Fruit fly (Drosophila melanogaster): ENCODE data around the gene alphaTub85E.

alphaTub85E gene

DNA sequence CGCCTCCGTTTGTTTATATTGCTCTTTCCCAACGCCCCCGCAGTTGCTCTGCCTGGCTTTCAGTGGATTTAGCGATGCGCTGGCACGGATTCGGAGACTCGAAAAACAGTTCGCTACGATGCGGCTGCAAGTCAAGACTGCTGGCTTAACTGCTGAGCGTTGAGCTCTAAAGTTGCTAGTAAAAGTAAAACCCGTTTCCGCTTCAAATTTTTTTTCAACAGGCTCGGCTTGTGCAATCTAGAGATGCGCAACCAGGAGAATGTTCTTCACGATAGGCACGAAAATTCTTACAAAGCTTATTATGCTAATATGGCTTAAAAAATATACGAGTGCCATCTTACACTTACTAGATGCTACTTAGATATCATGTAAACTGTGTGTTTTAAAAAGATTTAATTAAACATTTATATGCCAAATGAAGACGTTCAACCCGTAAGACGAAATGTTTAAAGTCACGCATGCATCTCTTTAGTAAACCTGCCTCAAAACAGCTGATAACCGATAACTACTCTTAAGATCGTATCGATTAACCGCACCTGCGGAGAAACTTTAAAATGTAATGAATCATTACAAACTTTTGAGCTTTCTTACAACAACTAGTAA is 14.3 kb upstream of the alphaTub85E start, which contains the start of gene CG12948 (continued):
- TF ChIP-seq Sox102F (GFP tag; optimal IDR thresholded peaks at IDR 0.05) (no peak), dac (GFP tag; optimal IDR thresholded peaks at IDR 0.05) (no peak), Met (GFP tag; optimal IDR thresholded peaks at IDR 0.05) (no peak), OdsH (GFP tag; optimal IDR thresholded peaks at IDR 0.05) (no peak), net (GFP tag; optimal IDR thresholded peaks at IDR 0.05) (no peak), Lpt (GFP tag; optimal IDR thresholded peaks at IDR 0.05) (peak; percentile 51), CG11902 (GFP tag; optimal IDR thresholded peaks at IDR 0.05) (no peak), fd59A (GFP tag; optimal IDR thresholded peaks at IDR 0.05) (no peak), eg (GFP tag; IDR thresholded peaks at IDR 0.05) (peak; percentile 47; the same call in 2 of the 3 replicates), CG8319 (GFP tag; optimal IDR thresholded peaks at IDR 0.05) (no peak), pdm3 (GFP tag; optimal IDR thresholded peaks at IDR 0.05) (no peak), Hr4 (GFP tag; optimal IDR thresholded peaks at IDR 0.05) (no peak), vri (GFP tag; optimal IDR thresholded peaks at IDR 0.05) (no peak), Eip78C (GFP tag) (peak; percentile 86), CG31627 (GFP tag; optimal IDR thresholded peaks at IDR 0.05) (peak; percentile 60)

DNA sequence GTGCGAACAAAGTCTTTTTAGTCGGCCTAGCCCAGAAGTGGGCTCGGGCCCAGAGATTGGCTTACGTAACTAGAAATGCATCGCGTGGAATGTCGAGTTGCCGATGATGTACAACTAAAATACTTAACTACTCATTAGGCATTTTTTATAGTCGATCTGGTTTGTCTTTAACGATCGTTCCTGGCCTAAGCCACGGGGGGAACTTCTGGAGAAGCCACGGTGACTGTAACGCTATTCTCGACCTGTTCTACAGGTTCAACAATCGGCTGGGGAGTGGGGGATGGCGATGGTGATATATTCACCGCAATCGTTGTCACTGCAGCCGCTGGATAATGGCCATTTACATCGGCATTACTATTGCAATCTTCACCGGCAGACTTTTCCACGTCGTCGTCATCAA is 13.2 kb upstream of the alphaTub85E start, which contains the start of gene CG34409:
TSS of gene CG34409 (minus strand) at position 101 of the 400 bp plus-strand sequence.
- TF ChIP-seq CG6163 (GFP tag; IDR thresholded peaks at IDR 0.05) (no peak), Eip78C (GFP tag) (peak; percentile 19)

DNA sequence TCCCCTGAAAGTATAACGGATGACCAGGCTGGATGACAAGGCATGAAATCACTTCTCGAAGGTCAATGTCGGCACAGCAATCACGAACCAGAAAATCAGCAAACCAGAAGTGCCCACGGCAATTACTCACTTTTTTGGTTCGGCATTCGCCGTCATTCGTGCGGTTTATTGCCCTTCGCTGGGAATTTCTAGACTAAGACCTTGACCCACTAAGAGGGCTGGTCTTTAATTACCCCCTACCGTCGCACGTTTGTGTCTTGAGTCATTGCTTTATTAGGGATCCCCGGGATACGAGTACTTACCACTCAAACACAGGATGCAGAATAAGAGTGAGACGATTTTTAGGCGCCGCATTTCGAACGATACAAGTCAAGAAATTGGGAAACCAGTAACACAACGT is 12.4 kb upstream of the alphaTub85E start:
- no peak for TF ChIP-seq CG31627 (GFP tag; optimal IDR thresholded peaks at IDR 0.05)
- TF ChIP-seq CG34406 (GFP tag; optimal IDR thresholded peaks at IDR 0.05) = no peak
- no peak for TF ChIP-seq Eip93F (GFP tag; optimal IDR thresholded peaks at IDR 0.05)
- TF ChIP-seq CG8632 (GFP tag; optimal IDR thresholded peaks at IDR 0.05) = no peak
- no peak for TF ChIP-seq CG6276 (GFP tag; optimal IDR thresholded peaks at IDR 0.05)
- no peak for TF ChIP-seq spab (GFP tag; optimal IDR thresholded peaks at IDR 0.05)
- TF ChIP-seq Ets21C (GFP tag; optimal IDR thresholded peaks at IDR 0.05) = no peak
- no peak for TF ChIP-seq pdm3 (GFP tag; optimal IDR thresholded peaks at IDR 0.05)
- TF ChIP-seq net (GFP tag; optimal IDR thresholded peaks at IDR 0.05) = no peak
- TF ChIP-seq Gug (GFP tag; IDR thresholded peaks at IDR 0.05) = no peak
- no peak for TF ChIP-seq Sox14 (GFP tag; optimal IDR thresholded peaks at IDR 0.05)
- no peak for TF ChIP-seq CG3032 (tag; optimal IDR thresholded peaks at IDR 0.05)
- TF ChIP-seq fd85E (GFP tag; optimal IDR thresholded peaks at IDR 0.05) = no peak
- no peak for TF ChIP-seq svp (GFP tag)

DNA sequence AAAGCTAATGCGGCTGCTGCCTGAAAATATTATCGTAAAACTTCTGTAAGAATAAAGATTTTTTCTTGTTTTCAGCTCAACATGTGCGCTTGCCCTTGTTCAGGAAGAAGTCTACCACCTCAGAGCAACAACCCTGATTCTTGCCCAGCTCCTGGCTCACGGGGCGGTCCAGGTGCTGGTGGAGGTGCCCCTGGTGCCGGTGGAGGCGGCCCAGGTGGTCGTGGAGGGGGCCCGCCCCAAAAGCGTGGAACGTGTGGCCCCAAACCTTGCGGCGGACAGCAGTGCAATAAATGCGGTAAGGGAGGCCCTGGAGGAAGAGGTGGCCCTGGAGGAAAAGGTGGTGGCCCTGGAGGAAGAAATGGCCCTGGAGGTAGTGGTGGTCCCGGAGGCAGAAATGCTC is 10.9 kb upstream of the alphaTub85E start:
- TF ChIP-seq lz (GFP tag; optimal IDR thresholded peaks at IDR 0.05) (no peak), Smox (GFP tag; optimal IDR thresholded peaks at IDR 0.05) (no peak), CG34406 (GFP tag; optimal IDR thresholded peaks at IDR 0.05) (no peak), CG3919 (GFP tag; optimal IDR thresholded peaks at IDR 0.05) (no peak), svp (GFP tag) (no peak), acj6 (GFP tag; optimal IDR thresholded peaks at IDR 0.05) (no peak), Met (GFP tag; optimal IDR thresholded peaks at IDR 0.05) (no peak), Hr39 (GFP tag; optimal IDR thresholded peaks at IDR 0.05) (no peak), CG15336 (GFP tag; IDR thresholded peaks at IDR 0.05) (no peak), CG8632 (GFP tag; optimal IDR thresholded peaks at IDR 0.05) (no peak), Sox102F (GFP tag; optimal IDR thresholded peaks at IDR 0.05) (no peak), dsx (GFP tag; optimal IDR thresholded peaks at IDR 0.05; ENCODE audit: poor library complexity, severe bottlenecking) (no peak), CG1621 (tag; optimal IDR thresholded peaks at IDR 0.05) (no peak), CG3032 (tag; optimal IDR thresholded peaks at IDR 0.05) (no peak), CG11294 (GFP tag; IDR thresholded peaks at IDR 0.05) (no peak), fd59A (GFP tag; optimal IDR thresholded peaks at IDR 0.05) (no peak), CG6163 (GFP tag; IDR thresholded peaks at IDR 0.05) (no peak)
